Worm (Caenorhabditis elegans): ENCODE measurements around the gene C31B8.9.

Gene C31B8.9

DNA sequence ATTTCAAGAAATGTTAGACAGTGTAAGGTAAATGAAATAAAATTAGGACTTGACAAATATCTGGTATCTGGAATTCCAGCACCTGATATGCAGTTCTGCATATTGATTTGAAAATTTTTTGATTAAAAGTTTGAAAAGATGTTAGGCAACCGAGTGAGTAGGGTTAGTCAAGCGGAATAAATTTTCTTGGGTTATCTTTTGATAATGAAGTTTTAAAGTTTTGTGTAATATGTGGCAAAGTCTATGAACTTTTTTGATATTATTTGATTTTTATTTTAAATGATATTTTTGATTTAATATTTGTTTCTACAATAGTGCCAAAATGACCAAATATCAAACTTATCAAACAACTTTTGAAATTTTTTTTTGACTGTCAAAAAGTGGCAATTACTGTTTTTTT lies 43.3 kb downstream of the C31B8.9 start, which contains the start of gene srh-241:
TSS of gene srh-241 (minus strand) at position 101 of the 400 bp plus-strand sequence.
- TF ChIP-seq fos-1 (tag; optimal IDR thresholded peaks at IDR 0.05), result no peak
- no peak for TF ChIP-seq F44E2.7 (GFP tag; IDR thresholded peaks at IDR 0.05)
- TF ChIP-seq egl-27 (tag; optimal IDR thresholded peaks at IDR 0.05), result no peak

DNA sequence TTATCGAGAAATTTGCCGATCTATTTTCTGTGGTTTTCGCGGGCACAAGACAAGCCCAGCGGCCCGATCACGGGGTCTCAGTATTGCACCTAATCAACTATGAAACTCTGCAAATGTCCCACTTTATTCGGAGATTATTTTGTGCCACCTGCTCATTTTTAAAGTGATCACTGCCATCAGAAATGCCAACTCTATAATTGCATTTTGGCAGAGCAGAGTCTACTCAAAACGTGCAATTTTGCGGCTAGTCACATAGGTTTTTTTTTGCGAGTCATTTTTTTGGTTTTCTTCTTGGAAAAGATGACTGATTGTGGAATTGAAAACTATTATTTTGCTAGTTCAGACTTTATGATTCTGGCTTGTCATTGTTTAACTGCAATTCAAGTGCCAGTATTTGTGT lies 47.9 kb downstream of the C31B8.9 start, which contains the start of gene srh-240:
TSS of gene srh-240 (plus strand) at position 301 of the 400 bp plus-strand sequence.
- TF ChIP-seq egl-27 (tag; optimal IDR thresholded peaks at IDR 0.05) (no peak), zag-1 (tag; optimal IDR thresholded peaks at IDR 0.05) (no peak), vab-7 (GFP tag; IDR thresholded peaks at IDR 0.05) (no peak), dmd-9 (GFP tag; IDR thresholded peaks at IDR 0.05) (no peak), ceh-62 (tag; optimal IDR thresholded peaks at IDR 0.05) (no peak), nhr-11 (tag; optimal IDR thresholded peaks at IDR 0.05) (no peak), fkh-10 (GFP tag; optimal IDR thresholded peaks at IDR 0.05) (no peak), nhr-102 (tag; optimal IDR thresholded peaks at IDR 0.05) (no peak), ztf-7 (tag; optimal IDR thresholded peaks at IDR 0.05) (no peak)

DNA sequence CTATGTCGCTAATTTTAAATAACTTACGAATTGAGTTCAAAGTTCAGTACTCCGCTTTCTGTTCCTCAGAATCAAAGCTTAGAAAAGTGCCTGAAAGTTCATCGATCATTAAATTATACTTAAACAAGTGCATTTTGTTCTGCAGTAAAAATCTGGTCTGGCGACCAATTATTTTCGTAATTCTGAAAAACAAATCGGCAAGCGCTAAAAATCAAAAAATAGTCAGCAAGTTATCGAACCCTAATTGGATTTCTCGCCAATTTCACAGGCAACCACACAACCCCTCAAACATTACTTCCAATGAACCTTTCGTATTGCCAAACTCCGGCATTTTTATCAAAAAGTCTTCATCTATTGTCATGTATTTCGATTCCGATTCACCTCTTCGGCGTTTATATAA lies 49.8 kb downstream of the C31B8.9 start, which contains the start of gene srh-272:
TSS of gene srh-272 (plus strand) at position 301 of the 400 bp plus-strand sequence.
- TF ChIP-seq sdz-12 (GFP tag; optimal IDR thresholded peaks at IDR 0.05) (no peak), mxl-3 (GFP tag; optimal IDR thresholded peaks at IDR 0.05) (no peak), ZK337.2 (GFP tag; IDR thresholded peaks at IDR 0.05) (no peak), ztf-11 (tag; optimal IDR thresholded peaks at IDR 0.05) (no peak), Y75B8A.6 (GFP tag; IDR thresholded peaks at IDR 0.05) (no peak), dmd-9 (GFP tag; IDR thresholded peaks at IDR 0.05) (no peak), nhr-77 (tag; optimal IDR thresholded peaks at IDR 0.05) (no peak), Y105C5A.15 (GFP tag; IDR thresholded peaks at IDR 0.05) (no peak), madf-9 (GFP tag; conservative IDR thresholded peaks at IDR 0.05) (no peak), T26A8.4 (GFP tag; IDR thresholded peaks at IDR 0.05) (no peak), mdl-1 (tag; optimal IDR thresholded peaks at IDR 0.05) (no peak), ceh-82 (tag; optimal IDR thresholded peaks at IDR 0.05) (no peak)

DNA sequence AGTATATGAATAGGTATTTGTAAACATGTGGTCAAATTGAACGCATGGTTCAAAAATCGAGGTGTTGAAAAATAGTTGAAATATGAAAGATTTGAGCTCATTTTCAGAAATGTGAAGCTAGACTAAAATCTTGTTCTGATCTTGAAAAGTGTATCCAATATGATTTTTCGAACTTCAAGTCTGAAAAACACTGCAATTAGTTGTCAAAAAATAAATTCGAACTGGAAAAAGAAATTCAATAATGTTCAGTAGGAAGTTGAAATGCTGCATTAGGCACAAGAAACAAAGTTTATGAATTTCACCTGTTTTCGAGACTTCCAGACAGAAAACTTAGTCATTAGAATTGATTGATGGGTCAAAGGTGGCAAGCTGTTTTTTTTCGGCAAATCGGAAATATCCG lies 51.3 kb downstream of the C31B8.9 start, which contains the start of gene srh-270:
TSS of gene srh-270 (minus strand) at position 101 of the 400 bp plus-strand sequence.
- TF ChIP-seq aha-1 (tag) (peak; percentile 2), unc-62 (GFP tag; optimal IDR thresholded peaks at IDR 0.05 in 1 of 2) (peak in 1 of 2 experiments; percentile 17), unc-62 (tag; optimal IDR thresholded peaks at IDR 0.05) (no peak), lin-29 (GFP tag; IDR thresholded peaks at IDR 0.05) (no peak)

Data from whole organism, L4 larva.